Worm (Caenorhabditis elegans) whole organism, L4/young adult: ENCODE results near the gene cya-1.

Experiments
- W03F9.2 ChIP-seq: fragments of 150-350 bp; optimal IDR thresholded peaks from 2 replicates; lab custom pipeline; 2014; ENCODE audit warnings: missing biosample characterization, missing genetic modification characterization
- him-1 ChIP-seq: sonication (generic microtip); optimal IDR thresholded peaks from 2 replicates; lab custom pipeline; 2016; ENCODE audit warnings: missing genotype, missing genetic modification reagents, missing genetic modification characterization, missing compliant biosample characterization

DNA sequence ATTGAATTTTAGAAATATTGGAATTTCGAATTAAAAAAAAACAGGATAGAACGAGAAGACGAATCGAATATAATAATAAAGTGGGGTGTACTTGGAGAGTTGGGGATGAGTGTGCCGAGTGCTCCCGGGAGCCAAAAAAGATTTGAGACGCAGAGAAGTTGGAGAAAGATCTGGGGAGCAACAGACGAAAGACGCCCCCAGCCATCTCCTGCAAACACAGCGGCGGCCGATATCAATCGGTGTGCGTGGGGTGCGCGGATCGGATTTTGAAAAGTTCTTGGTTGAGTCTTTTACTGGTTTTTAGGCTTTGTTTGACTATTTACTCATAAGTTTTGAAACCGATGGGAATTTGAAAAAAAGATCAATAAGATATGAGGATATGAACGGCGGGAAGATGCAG lies 44.7 kb upstream of the cya-1 start, which contains the start of gene nhl-1:
- TF ChIP-seq him-1 (tag; lab: Kevin White, UChicago) = no peak
- no peak for TF ChIP-seq W03F9.2 (tag; lab: Kevin White, UChicago)
